Fruit fly (Drosophila melanogaster): Measurements from ENCODE around the gene CG4537.

DNA sequence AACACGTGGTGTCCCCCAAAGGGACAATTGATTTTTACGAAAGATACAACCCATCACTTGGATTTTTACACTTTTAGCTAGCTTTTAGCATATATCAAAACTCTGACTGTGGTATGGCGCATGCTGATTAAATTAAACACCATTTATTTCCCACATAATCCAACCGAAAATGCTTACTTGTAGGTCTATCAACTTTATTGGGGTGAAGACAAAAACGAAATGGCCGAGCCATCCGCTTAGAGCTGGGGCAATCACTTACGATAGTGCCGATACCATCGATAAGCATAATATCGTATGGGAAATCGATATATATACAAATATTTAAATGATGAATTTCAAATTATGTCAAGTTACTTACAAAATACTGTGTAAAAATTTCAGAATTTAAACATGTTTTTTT, 6.6 kb downstream of the CG4537 start, which contains the start of gene RpS2:
- TF ChIP-seq pan (optimal IDR thresholded peaks at IDR 0.05) = no peak
- TF ChIP-seq usp (GFP tag; optimal IDR thresholded peaks at IDR 0.05) = no peak
- TF ChIP-seq psq (optimal IDR thresholded peaks at IDR 0.05) = no peak
- no peak for TF ChIP-seq EcR (GFP tag; optimal IDR thresholded peaks at IDR 0.05)

All from whole organism.